Worm (Caenorhabditis elegans): ENCODE measurements around the gene fbxa-160.
"Not testable (repeated sequence)": the region's sequence is repeated elsewhere in the genome, so short reads cannot be mapped to it uniquely, and the experiment has no call there.

The fbxa-160 gene

DNA sequence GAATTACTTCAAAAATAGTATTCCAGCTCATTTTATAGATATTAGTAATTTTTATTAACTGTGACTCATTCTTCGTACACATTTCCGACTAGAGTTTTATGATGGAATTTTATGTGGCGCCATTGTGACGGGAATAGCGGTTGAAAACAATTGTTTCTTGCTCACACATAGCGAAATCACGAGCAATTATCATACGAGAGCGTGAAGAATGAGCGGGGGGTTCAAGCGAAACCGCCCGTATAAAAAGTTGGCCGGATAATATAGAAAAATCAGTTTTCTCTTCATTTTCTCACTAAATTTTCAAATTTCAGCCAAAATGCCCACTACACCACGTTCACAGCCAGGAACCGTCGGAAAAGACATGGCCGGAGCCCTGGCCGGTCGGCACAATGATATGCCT lies 9.0 kb upstream of the fbxa-160 start, which contains the start of gene C08E3.1:
TSS of gene C08E3.1 (plus strand) at position 301 of the 400 bp plus-strand sequence.
- not testable (repeated sequence) for TF ChIP-seq cog-1 (tag; optimal IDR thresholded peaks at IDR 0.05); T22C8.4 (GFP tag; IDR thresholded peaks at IDR 0.05); ztf-29 (GFP tag; IDR thresholded peaks at IDR 0.05)

DNA sequence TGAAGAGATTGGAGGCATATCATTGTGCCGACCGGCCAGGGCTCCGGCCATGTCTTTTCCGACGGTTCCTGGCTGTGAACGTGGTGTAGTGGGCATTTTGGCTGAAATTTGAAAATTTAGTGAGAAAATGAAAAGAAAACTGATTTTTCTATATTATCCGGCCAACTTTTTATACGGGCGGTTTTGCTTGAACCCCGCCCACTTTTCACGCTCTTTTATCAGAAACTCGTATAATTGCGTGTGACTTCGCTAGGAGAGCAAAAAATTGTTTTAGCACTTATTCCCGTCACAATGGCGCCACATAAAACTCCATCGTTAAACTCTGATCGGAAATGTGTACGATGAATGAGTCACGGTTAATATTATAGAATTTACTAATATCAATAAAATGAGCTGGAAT lies 7.7 kb upstream of the fbxa-160 start, which contains the start of gene C08E3.13:
TSS of gene C08E3.13 (minus strand) at position 101 of the 400 bp plus-strand sequence.
- not testable (repeated sequence) for TF ChIP-seq flt-1 (GFP tag; IDR thresholded peaks at IDR 0.05); T22C8.4 (GFP tag; IDR thresholded peaks at IDR 0.05); klf-2 (GFP tag; conservative IDR thresholded peaks at IDR 0.05)

DNA sequence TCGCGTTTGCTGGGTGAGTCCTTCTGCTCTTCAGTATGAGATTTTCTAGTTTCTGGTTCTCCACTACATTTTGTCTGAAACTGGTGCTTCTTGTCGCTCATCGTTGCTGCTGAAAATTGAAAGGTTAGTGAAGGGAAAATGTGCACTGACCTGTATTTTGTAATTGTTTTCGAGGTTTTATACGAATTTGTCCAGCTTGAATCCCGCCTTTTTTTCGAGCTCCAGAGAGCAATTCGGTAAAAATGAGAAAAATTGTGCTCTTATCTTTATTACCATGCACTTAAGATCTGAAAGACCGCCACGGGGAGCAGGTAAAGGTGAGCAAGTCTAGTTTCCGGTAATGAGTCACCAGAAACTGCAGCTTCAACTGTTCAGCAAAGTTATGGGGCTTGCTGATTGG lies 3.3 kb upstream of the fbxa-160 start, which contains the start of gene C08E3.15:
TSS of gene C08E3.15 (minus strand) at position 101 of the 400 bp plus-strand sequence.
- TF ChIP-seq ztf-29 (GFP tag; IDR thresholded peaks at IDR 0.05); klf-2 (GFP tag; conservative IDR thresholded peaks at IDR 0.05); tab-1 (GFP tag; IDR thresholded peaks at IDR 0.05): not testable (repeated sequence)

DNA sequence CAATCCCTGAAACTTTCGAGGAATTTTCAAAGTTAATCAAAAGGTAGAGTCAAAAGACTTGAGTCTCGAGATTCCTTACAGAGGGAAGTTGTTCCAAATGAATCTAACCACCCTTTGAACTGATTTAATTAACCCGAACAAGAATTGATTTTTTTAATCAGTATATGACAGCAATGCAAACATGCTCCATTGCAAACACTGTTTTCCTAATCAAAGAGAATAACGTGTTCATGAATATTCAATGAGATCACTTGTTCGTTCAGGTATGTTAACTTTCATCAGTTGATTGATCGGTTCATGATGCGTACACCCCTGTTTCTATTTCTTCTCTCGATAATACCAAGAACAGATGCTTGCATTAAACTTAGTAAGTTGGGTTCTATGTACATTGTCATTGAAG lies 1.2 kb upstream of the fbxa-160 start, which contains the start of gene C08E3.14:
TSS of gene C08E3.14 (plus strand) at position 301 of the 400 bp plus-strand sequence.
- no peak for TF ChIP-seq T22C8.4 (GFP tag; IDR thresholded peaks at IDR 0.05)
- TF ChIP-seq ztf-29 (GFP tag; IDR thresholded peaks at IDR 0.05) = no peak
- TF ChIP-seq tab-1 (GFP tag; IDR thresholded peaks at IDR 0.05) = no peak
- no peak for TF ChIP-seq flt-1 (GFP tag; IDR thresholded peaks at IDR 0.05)
- no peak for TF ChIP-seq klf-2 (GFP tag; conservative IDR thresholded peaks at IDR 0.05)
- no peak for TF ChIP-seq cog-1 (tag; optimal IDR thresholded peaks at IDR 0.05)
- no peak for TF ChIP-seq med-1 (GFP tag; optimal IDR thresholded peaks at IDR 0.05; ENCODE audit: insufficient read depth)
- TF ChIP-seq ref-1 (GFP tag; conservative IDR thresholded peaks at IDR 0.05) = no peak
- TF ChIP-seq ztf-23 (GFP tag; IDR thresholded peaks at IDR 0.05) = no peak

DNA sequence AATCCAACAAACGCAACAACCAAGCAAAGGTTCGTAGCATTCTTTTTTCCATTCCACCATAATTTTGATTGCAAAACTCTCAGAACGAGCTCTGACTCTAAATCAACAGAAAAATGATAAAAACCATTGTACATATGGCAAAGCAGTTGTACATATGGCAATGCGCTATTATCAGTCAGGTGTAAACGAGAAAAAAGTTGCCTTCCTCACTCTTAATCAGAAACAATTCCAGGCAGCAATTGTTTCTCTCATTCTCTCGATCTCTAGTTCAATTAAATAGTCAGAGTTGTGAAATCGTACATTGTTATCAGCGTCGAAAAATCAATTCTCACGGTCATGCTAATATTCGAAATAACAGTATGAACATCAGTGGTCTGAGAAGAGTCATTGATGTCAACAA lies 2.7 kb downstream of the fbxa-160 start:
- TF ChIP-seq tab-1 (GFP tag; IDR thresholded peaks at IDR 0.05) = no peak
- no peak for TF ChIP-seq flt-1 (GFP tag; IDR thresholded peaks at IDR 0.05)
- TF ChIP-seq cog-1 (tag; optimal IDR thresholded peaks at IDR 0.05) = no peak
- TF ChIP-seq med-1 (GFP tag; optimal IDR thresholded peaks at IDR 0.05; ENCODE audit: insufficient read depth) = no peak
- no peak for TF ChIP-seq ztf-23 (GFP tag; IDR thresholded peaks at IDR 0.05)
- TF ChIP-seq klf-2 (GFP tag; conservative IDR thresholded peaks at IDR 0.05) = no peak

DNA sequence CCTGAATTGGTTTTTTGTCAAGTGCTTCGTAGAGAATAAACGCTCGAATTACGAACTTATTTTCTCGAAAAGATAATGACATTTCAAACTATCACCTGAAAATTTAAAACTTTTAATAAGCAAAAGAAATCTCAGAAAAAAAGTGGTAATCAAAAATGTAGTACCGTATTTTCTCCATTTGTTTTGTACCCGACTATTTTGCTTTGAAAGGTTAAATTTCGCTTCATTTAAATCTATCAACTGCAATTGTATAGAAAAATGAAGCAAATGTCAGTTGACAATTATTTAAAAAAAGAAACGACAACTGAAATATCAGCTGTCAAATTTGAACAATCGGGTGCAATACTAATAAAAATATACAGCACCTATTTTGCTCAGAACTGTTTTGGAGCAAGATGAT lies 3.3 kb downstream of the fbxa-160 start, which contains the start of gene fbxa-158:
TSS of gene fbxa-158 (minus strand) at position 101 of the 400 bp plus-strand sequence.
- TF ChIP-seq ref-1 (GFP tag; conservative IDR thresholded peaks at IDR 0.05) (no peak), ztf-29 (GFP tag; IDR thresholded peaks at IDR 0.05) (no peak), flt-1 (GFP tag; IDR thresholded peaks at IDR 0.05) (no peak), klf-2 (GFP tag; conservative IDR thresholded peaks at IDR 0.05) (no peak), ztf-23 (GFP tag; IDR thresholded peaks at IDR 0.05) (no peak), cog-1 (tag; optimal IDR thresholded peaks at IDR 0.05) (no peak), tab-1 (GFP tag; IDR thresholded peaks at IDR 0.05) (no peak), med-1 (GFP tag; optimal IDR thresholded peaks at IDR 0.05; ENCODE audit: insufficient read depth) (no peak), T22C8.4 (GFP tag; IDR thresholded peaks at IDR 0.05) (no peak)

DNA sequence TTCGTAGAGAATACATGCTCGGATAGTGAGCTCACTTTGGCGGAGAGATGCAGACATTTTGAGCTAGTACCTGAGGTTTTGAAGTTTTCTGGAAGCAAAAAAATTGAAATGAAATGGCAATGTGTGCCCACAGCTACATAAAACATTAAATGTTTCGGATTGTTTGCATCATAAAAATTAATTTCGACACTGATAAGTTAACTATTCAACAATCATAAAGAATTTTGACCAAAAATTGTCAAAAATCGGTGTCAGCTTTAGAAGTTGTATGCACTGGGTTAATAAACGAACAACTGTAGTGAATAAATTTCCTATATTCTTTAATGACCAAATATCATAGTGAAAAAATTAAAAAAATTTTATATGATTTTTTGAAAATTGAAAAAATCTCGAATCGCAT lies 5.5 kb downstream of the fbxa-160 start, which contains the start of gene fbxa-166:
TSS of gene fbxa-166 (minus strand) at position 101 of the 400 bp plus-strand sequence.
- TF ChIP-seq T22C8.4 (GFP tag; IDR thresholded peaks at IDR 0.05) (no peak), ztf-29 (GFP tag; IDR thresholded peaks at IDR 0.05) (no peak), flt-1 (GFP tag; IDR thresholded peaks at IDR 0.05) (no peak), klf-2 (GFP tag; conservative IDR thresholded peaks at IDR 0.05) (no peak), cog-1 (tag; optimal IDR thresholded peaks at IDR 0.05) (no peak), ref-1 (GFP tag; conservative IDR thresholded peaks at IDR 0.05) (no peak)

DNA sequence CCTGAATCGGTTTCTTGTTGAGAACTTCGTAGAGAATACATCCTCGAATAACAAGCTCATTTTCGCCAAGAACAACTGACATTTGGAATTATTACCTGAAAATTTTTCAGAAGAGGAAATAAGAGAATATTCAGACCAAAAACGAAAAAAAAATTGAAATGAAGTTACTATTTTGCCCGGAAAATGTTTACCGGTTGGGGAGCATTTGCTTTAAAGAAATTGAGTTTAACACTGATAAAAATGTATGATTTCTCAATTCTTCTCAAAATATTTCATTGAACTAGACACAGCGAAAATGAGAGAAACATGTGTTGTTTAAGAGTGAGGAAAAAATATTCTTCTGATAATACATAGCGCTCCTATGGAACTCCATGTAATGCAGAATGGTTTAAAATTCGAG lies 8.1 kb downstream of the fbxa-160 start, which contains the start of gene fbxa-165:
TSS of gene fbxa-165 (minus strand) at position 101 of the 400 bp plus-strand sequence.
- no peak for TF ChIP-seq med-1 (GFP tag; optimal IDR thresholded peaks at IDR 0.05; ENCODE audit: insufficient read depth)
- TF ChIP-seq ztf-29 (GFP tag; IDR thresholded peaks at IDR 0.05) = no peak
- TF ChIP-seq tab-1 (GFP tag; IDR thresholded peaks at IDR 0.05) = no peak
- no peak for TF ChIP-seq ztf-23 (GFP tag; IDR thresholded peaks at IDR 0.05)
- no peak for TF ChIP-seq T22C8.4 (GFP tag; IDR thresholded peaks at IDR 0.05)
- no peak for TF ChIP-seq flt-1 (GFP tag; IDR thresholded peaks at IDR 0.05)
- no peak for TF ChIP-seq klf-2 (GFP tag; conservative IDR thresholded peaks at IDR 0.05)
- TF ChIP-seq cog-1 (tag; optimal IDR thresholded peaks at IDR 0.05) = no peak

DNA sequence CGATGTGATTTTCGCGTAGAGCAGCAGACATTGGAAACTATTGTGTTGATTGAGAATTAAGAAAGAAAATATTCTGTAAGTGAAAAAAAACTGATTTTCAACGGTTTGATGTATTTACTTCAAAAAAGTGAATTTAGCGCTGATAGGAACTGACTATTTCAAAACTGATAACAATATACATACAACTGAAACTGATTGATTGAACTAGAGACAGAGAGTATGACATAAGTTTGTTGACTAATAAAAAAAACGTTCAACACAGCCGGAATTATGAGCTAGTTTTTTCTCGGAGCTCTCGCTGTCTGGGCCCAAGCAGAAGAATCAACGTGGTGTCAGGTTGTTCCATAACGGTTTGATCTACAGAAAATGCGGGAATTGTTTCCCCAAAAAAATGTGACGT lies 10.5 kb downstream of the fbxa-160 start, which contains the start of gene fbxa-164:
TSS of gene fbxa-164 (minus strand) at position 101 of the 400 bp plus-strand sequence.
- no peak for TF ChIP-seq flt-1 (GFP tag; IDR thresholded peaks at IDR 0.05)
- no peak for TF ChIP-seq klf-2 (GFP tag; conservative IDR thresholded peaks at IDR 0.05)
- TF ChIP-seq med-1 (GFP tag; optimal IDR thresholded peaks at IDR 0.05; ENCODE audit: insufficient read depth) = no peak
- TF ChIP-seq T22C8.4 (GFP tag; IDR thresholded peaks at IDR 0.05) = no peak

DNA sequence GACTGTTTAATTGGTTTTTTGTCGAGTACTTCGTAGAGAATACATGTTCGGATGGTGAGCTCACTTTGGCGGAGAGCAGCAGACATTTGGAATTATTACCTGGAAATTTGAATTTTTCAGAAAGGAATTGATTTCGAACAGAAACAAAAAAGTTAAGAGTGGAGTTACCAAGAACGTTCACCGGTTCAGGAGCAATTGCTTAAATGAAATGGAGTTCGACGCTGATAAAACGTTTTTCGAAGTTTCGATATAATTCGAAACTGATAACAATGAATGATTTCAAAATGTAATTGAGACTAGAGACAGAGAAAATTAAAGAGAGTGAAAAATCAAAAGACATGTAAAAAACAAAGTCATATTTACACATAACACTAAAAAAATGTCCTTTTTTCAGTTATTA lies 13.8 kb downstream of the fbxa-160 start, which contains the start of gene fbxa-163:
TSS of gene fbxa-163 (minus strand) at position 101 of the 400 bp plus-strand sequence.
- no peak for TF ChIP-seq tab-1 (GFP tag; IDR thresholded peaks at IDR 0.05)

DNA sequence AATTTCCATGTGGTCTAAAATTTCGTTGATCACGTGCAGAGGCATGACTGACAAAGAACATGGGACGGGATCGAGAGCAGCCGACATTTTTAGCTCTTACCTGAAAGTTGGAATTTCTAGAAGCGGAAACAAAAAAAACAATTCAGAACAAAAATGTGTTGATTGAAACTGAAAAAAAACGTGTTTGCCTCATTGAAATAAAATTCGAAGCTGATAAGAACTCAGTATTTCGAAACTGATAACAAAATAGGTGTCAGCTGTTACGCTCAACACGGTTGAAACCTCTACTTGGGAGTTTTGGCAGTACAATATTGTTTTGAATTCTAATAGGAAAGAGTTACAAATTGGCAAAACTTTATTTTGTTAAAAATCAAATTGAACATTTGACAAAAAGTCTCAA lies 15.6 kb downstream of the fbxa-160 start:
- no peak for TF ChIP-seq T22C8.4 (GFP tag; IDR thresholded peaks at IDR 0.05)
- no peak for TF ChIP-seq med-1 (GFP tag; optimal IDR thresholded peaks at IDR 0.05; ENCODE audit: insufficient read depth)
- no peak for TF ChIP-seq klf-2 (GFP tag; conservative IDR thresholded peaks at IDR 0.05)
